Worm (Caenorhabditis elegans) whole organism, late embryonic: ENCODE measurements around the gene ZK809.1.

ENCODE experiments used
- C38D4.7 ChIP-seq: fragments of 200-800 bp; sonication (Bioruptor generic); optimal IDR thresholded peaks from 2 replicates; lab custom pipeline; 2018; ENCODE audit warnings: mild to moderate bottlenecking, missing genetic modification characterization, moderate library complexity, missing compliant biosample characterization
- ceh-19 ChIP-seq: fragments of 200-800 bp; sonication (Bioruptor generic); optimal IDR thresholded peaks from 2 replicates; lab custom pipeline; 2018; ENCODE audit warnings: mild to moderate bottlenecking, missing genetic modification characterization, missing compliant biosample characterization
- dve-1 ChIP-seq: sonication (generic microtip); optimal IDR thresholded peaks from 2 replicates; lab custom pipeline; 2017; ENCODE audit warnings: antibody characterized with exemption, mild to moderate bottlenecking, missing genetic modification characterization, missing compliant biosample characterization
- ets-4 ChIP-seq: sonication (generic microtip); optimal IDR thresholded peaks from 2 replicates; lab custom pipeline; 2016; ENCODE audit warnings: missing genetic modification characterization, missing compliant biosample characterization
- hlh-15 ChIP-seq: sonication (generic microtip); optimal IDR thresholded peaks from 2 replicates; lab custom pipeline; 2016; ENCODE audit warnings: missing genetic modification characterization, missing compliant biosample characterization
- mec-3 ChIP-seq: sonication (generic microtip); optimal IDR thresholded peaks from 2 replicates; lab custom pipeline; 2016; ENCODE audit warnings: borderline replicate concordance, missing genetic modification characterization, missing compliant biosample characterization
- pqm-1 ChIP-seq: sonication (generic microtip); optimal IDR thresholded peaks from 2 replicates; lab custom pipeline; 2016; ENCODE audit warnings: missing genetic modification characterization, missing compliant biosample characterization
- unc-86 ChIP-seq: sonication (generic microtip); optimal IDR thresholded peaks from 2 replicates; lab custom pipeline; 2016; ENCODE audit warnings: missing genetic modification characterization, missing compliant biosample characterization
- zip-5 ChIP-seq: sonication (generic microtip); optimal IDR thresholded peaks from 2 replicates; lab custom pipeline; 2016; ENCODE audit warnings: missing genetic modification characterization, missing compliant biosample characterization

DNA sequence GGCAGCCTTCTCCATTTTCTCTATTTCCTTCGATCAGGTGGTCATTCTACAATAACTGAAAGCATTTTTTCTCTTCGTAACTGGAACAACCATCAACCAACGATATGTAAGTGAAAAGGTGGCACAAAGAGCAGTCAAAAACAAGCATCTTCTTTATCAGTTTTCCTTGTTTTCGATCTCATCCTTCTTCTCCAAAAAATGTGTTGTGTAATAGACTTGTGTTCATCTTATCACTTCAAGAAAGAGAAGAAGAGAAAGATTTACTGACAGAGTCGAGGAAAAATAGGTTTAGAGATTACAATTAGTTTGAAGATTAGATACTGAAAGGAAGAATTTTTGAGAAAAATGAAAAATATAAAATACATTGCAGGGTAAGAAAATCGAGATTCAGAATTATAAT is 3.5 kb downstream of the ZK809.1 start:
- TF ChIP-seq dve-1 (no peak), ceh-19 (no peak), unc-86 (no peak), hlh-15 (tag; lab: Kevin White, UChicago) (no peak), C38D4.7 (no peak), zip-5 (tag; lab: Kevin White, UChicago) (no peak), mec-3 (tag; lab: Kevin White, UChicago) (no peak), ets-4 (no peak), pqm-1 (tag; lab: Kevin White, UChicago) (no peak)
